Worm (Caenorhabditis elegans): ENCODE measurements around the gene B0457.4.

- no peak for TF ChIP-seq C08G9.2 (tag; optimal IDR thresholded peaks at IDR 0.05)
- TF ChIP-seq lin-11 (tag; optimal IDR thresholded peaks at IDR 0.05): no peak
- no peak for TF ChIP-seq nhr-11 (tag; optimal IDR thresholded peaks at IDR 0.05)
- no peak for TF ChIP-seq ceh-18 (tag; optimal IDR thresholded peaks at IDR 0.05)
- TF ChIP-seq dmd-4 (tag; optimal IDR thresholded peaks at IDR 0.05; ENCODE audit: borderline replicate concordance): no peak
- no peak for TF ChIP-seq ref-2 (tag; optimal IDR thresholded peaks at IDR 0.05)
- no peak for TF ChIP-seq tbx-2 (tag; optimal IDR thresholded peaks at IDR 0.05)
Measured at ce11 chrII:8884262-8884949, 27.4 kb downstream of the B0457.4 start, which contains the start of the genes T07D4.5 and ddx-19.

Measured in whole organism, late embryonic.